Fruit fly (Drosophila melanogaster) whole organism, prepupa: Measurements from ENCODE around the gene ft.

Experiments
- CG10631 ChIP-seq: fragments of 200-800 bp; sonication (Bioruptor generic); optimal IDR thresholded peaks from 2 replicates; lab custom pipeline; 2016; ENCODE audit warnings: missing biosample characterization, missing genetic modification characterization
- CG10669 ChIP-seq: fragments of 200-800 bp; sonication (Bioruptor generic); optimal IDR thresholded peaks from 3 replicates; lab custom pipeline; 2018; ENCODE audit warnings: missing biosample characterization, mild to moderate bottlenecking, missing genetic modification characterization, moderate library complexity
- CG11762 ChIP-seq: fragments of 200-800 bp; sonication (Bioruptor generic); optimal IDR thresholded peaks from 3 replicates; lab custom pipeline; 2016; ENCODE audit warnings: missing biosample characterization, missing genetic modification characterization; ENCODE audit not compliant: insufficient read depth
- CG11902 ChIP-seq: fragments of 200-800 bp; sonication (Bioruptor generic); optimal IDR thresholded peaks from 3 replicates; lab custom pipeline; 2016; ENCODE audit warnings: missing biosample characterization, missing genetic modification characterization
- CG16779 ChIP-seq: fragments of 200-800 bp; sonication (Bioruptor generic); optimal IDR thresholded peaks from 3 replicates; lab custom pipeline; 2017; ENCODE audit warnings: missing biosample characterization, mild to moderate bottlenecking, missing genetic modification characterization
- CG3032 ChIP-seq: fragments of 200-800 bp; optimal IDR thresholded peaks from 2 replicates; lab custom pipeline; 2019; ENCODE audit warnings: missing biosample characterization, mild to moderate bottlenecking, missing genetic modification characterization, moderate library complexity
- CG31627 ChIP-seq: fragments of 200-800 bp; sonication (Bioruptor generic); optimal IDR thresholded peaks from 3 replicates; lab custom pipeline; 2016; ENCODE audit warnings: missing biosample characterization, missing genetic modification characterization
- CG32006 ChIP-seq: fragments of 200-800 bp; sonication (Bioruptor generic); optimal IDR thresholded peaks from 3 replicates; lab custom pipeline; 2017; ENCODE audit warnings: missing biosample characterization, mild to moderate bottlenecking, missing genetic modification characterization
- CG34406 ChIP-seq: fragments of 200-800 bp; sonication (Bioruptor generic); optimal IDR thresholded peaks from 3 replicates; lab custom pipeline; 2016; ENCODE audit warnings: missing biosample characterization, missing genetic modification characterization
- CG3919 ChIP-seq: fragments of 200-800 bp; sonication (Bioruptor generic); optimal IDR thresholded peaks from 3 replicates; lab custom pipeline; 2016; ENCODE audit warnings: missing biosample characterization, missing genetic modification characterization
- CG4318 ChIP-seq: fragments of 200-800 bp; sonication (Bioruptor generic); optimal IDR thresholded peaks from 3 replicates; lab custom pipeline; 2017; ENCODE audit warnings: missing biosample characterization, mild to moderate bottlenecking, missing genetic modification characterization
- CG6854 ChIP-seq: fragments of 200-800 bp; sonication (Bioruptor generic); optimal IDR thresholded peaks from 2 replicates; lab custom pipeline; 2017; ENCODE audit warnings: missing biosample characterization, mild to moderate bottlenecking, missing genetic modification characterization
- CG7368 ChIP-seq: fragments of 200-800 bp; sonication (Bioruptor generic); optimal IDR thresholded peaks from 3 replicates; lab custom pipeline; 2016; ENCODE audit warnings: missing biosample characterization, missing genetic modification characterization
- CG8119 ChIP-seq: fragments of 200-800 bp; sonication (Bioruptor generic); IDR thresholded peaks from 3 replicates; pipeline ENCODE4 v1.3.6; 2022; ENCODE audit warnings: missing biosample characterization, missing genetic modification characterization
- CG8319 ChIP-seq: fragments of 200-800 bp; sonication (Bioruptor generic); optimal IDR thresholded peaks from 3 replicates; lab custom pipeline; 2016; ENCODE audit warnings: missing biosample characterization, missing genetic modification characterization
- CG8632 ChIP-seq: fragments of 200-800 bp; sonication (Bioruptor generic); optimal IDR thresholded peaks from 3 replicates; lab custom pipeline; 2016; ENCODE audit warnings: missing biosample characterization, missing genetic modification characterization
- CG9139 ChIP-seq: fragments of 200-800 bp; sonication (Bioruptor generic); optimal IDR thresholded peaks from 3 replicates; lab custom pipeline; 2017; ENCODE audit warnings: missing biosample characterization, mild to moderate bottlenecking, missing genetic modification characterization
- Eip75B ChIP-seq: fragments of 200-800 bp; sonication (Bioruptor generic); optimal IDR thresholded peaks from 3 replicates; lab custom pipeline; 2016; ENCODE audit warnings: missing biosample characterization, missing genetic modification characterization
- Eip78C ChIP-seq: fragments of 200-800 bp; sonication (Bioruptor generic); peaks from one replicate; lab custom pipeline; 2016; ENCODE audit warnings: missing biosample characterization, missing genetic modification characterization
- Eip93F ChIP-seq: fragments of 200-800 bp; sonication (Bioruptor generic); optimal IDR thresholded peaks from 2 replicates; lab custom pipeline; 2016; ENCODE audit warnings: missing biosample characterization, mild to moderate bottlenecking, missing genetic modification characterization
- Ets21C ChIP-seq: fragments of 200-800 bp; sonication (Bioruptor generic); optimal IDR thresholded peaks from 3 replicates; lab custom pipeline; 2016; ENCODE audit warnings: missing biosample characterization, missing genetic modification characterization
- Ets96B ChIP-seq: fragments of 200-800 bp; optimal IDR thresholded peaks from 2 replicates; lab custom pipeline; 2019; ENCODE audit warnings: missing biosample characterization, mild to moderate bottlenecking, missing genetic modification characterization, moderate library complexity
- Gug ChIP-seq: fragments of 200-800 bp; sonication (Bioruptor generic); IDR thresholded peaks from 2 replicates; pipeline ENCODE4 v1.3.6; 2022; ENCODE audit warnings: missing biosample characterization, missing genetic modification characterization
- Hr38 ChIP-seq: sonication (Bioruptor generic); optimal IDR thresholded peaks from 2 replicates; lab custom pipeline; 2016; ENCODE audit warnings: missing biosample characterization, missing genetic modification characterization
- Hr39 ChIP-seq: fragments of 200-800 bp; sonication (Bioruptor generic); optimal IDR thresholded peaks from 2 replicates; lab custom pipeline; 2016; ENCODE audit warnings: missing biosample characterization, missing genetic modification characterization
- Hr4 ChIP-seq: fragments of 200-800 bp; sonication (Bioruptor generic); optimal IDR thresholded peaks from 3 replicates; lab custom pipeline; 2016; ENCODE audit warnings: missing biosample characterization, missing genetic modification characterization
- Lpt ChIP-seq: fragments of 200-800 bp; sonication (Bioruptor generic); optimal IDR thresholded peaks from 3 replicates; lab custom pipeline; 2016; ENCODE audit warnings: missing biosample characterization, missing genetic modification characterization
- Met ChIP-seq: fragments of 200-800 bp; sonication (Bioruptor generic); optimal IDR thresholded peaks from 3 replicates; lab custom pipeline; 2016; ENCODE audit warnings: missing biosample characterization, missing genetic modification characterization
- OdsH ChIP-seq: fragments of 200-800 bp; sonication (Bioruptor generic); optimal IDR thresholded peaks from 3 replicates; lab custom pipeline; 2016; ENCODE audit warnings: missing biosample characterization, missing genetic modification characterization
- Smox ChIP-seq: fragments of 200-800 bp; sonication (Bioruptor generic); optimal IDR thresholded peaks from 3 replicates; lab custom pipeline; 2016; ENCODE audit warnings: missing biosample characterization, missing genetic modification characterization
- Sox14 ChIP-seq: fragments of 200-800 bp; sonication (Bioruptor generic); optimal IDR thresholded peaks from 3 replicates; lab custom pipeline; 2016; ENCODE audit warnings: missing biosample characterization, missing genetic modification characterization
- Sox15 ChIP-seq: fragments of 200-800 bp; sonication (Bioruptor generic); optimal IDR thresholded peaks from 3 replicates; lab custom pipeline; 2016; ENCODE audit warnings: missing biosample characterization, missing genetic modification characterization
- acj6 ChIP-seq: fragments of 200-800 bp; sonication (Bioruptor generic); optimal IDR thresholded peaks from 3 replicates; lab custom pipeline; 2016; ENCODE audit warnings: missing biosample characterization, missing genetic modification characterization
- cyc ChIP-seq: fragments of 200-800 bp; sonication (Bioruptor generic); optimal IDR thresholded peaks from 3 replicates; lab custom pipeline; 2016; ENCODE audit warnings: missing biosample characterization, missing genetic modification characterization
- dac ChIP-seq: fragments of 200-800 bp; sonication (Bioruptor generic); optimal IDR thresholded peaks from 2 replicates; lab custom pipeline; 2017; ENCODE audit warnings: missing biosample characterization, mild to moderate bottlenecking, missing genetic modification characterization
- dsx ChIP-seq: fragments of 200-800 bp; optimal IDR thresholded peaks from 3 replicates; lab custom pipeline; 2019; ENCODE audit warnings: missing biosample characterization, mild to moderate bottlenecking, missing genetic modification characterization, moderate library complexity; ENCODE audit not compliant: poor library complexity, severe bottlenecking
- eg ChIP-seq: fragments of 200-800 bp; sonication (Bioruptor generic); IDR thresholded peaks from 3 replicates; pipeline ENCODE4 v1.3.6; 2022; ENCODE audit warnings: missing biosample characterization, missing genetic modification characterization
- esn ChIP-seq: fragments of 200-800 bp; sonication (Bioruptor generic); optimal IDR thresholded peaks from 2 replicates; lab custom pipeline; 2016; ENCODE audit warnings: missing biosample characterization, mild to moderate bottlenecking, missing genetic modification characterization, moderate library complexity
- fd59A ChIP-seq: fragments of 200-800 bp; sonication (Bioruptor generic); optimal IDR thresholded peaks from 2 replicates; lab custom pipeline; 2017; ENCODE audit warnings: missing biosample characterization, mild to moderate bottlenecking, missing genetic modification characterization, missing genetic modification reagents
- fkh ChIP-seq: fragments of 200-800 bp; sonication (Bioruptor generic); optimal IDR thresholded peaks from 3 replicates; lab custom pipeline; 2017; ENCODE audit warnings: missing biosample characterization, mild to moderate bottlenecking, missing genetic modification characterization, moderate library complexity
- lz ChIP-seq: fragments of 200-800 bp; sonication (Bioruptor generic); optimal IDR thresholded peaks from 3 replicates; lab custom pipeline; 2016; ENCODE audit warnings: missing biosample characterization, missing genetic modification characterization
- net ChIP-seq: fragments of 200-800 bp; sonication (Bioruptor generic); optimal IDR thresholded peaks from 3 replicates; lab custom pipeline; 2016; ENCODE audit warnings: missing biosample characterization, missing genetic modification characterization
- salr ChIP-seq, 2 experiments: fragments of 200-800 bp; sonication (Bioruptor generic); optimal IDR thresholded peaks; 3 replicates each; lab custom pipeline; 2016 to 2018; ENCODE audit warnings: missing biosample characterization in 2 of 2, missing genetic modification characterization in 2 of 2, mild to moderate bottlenecking in 1 of 2
- spab ChIP-seq: fragments of 200-800 bp; sonication (Bioruptor generic); optimal IDR thresholded peaks from 2 replicates; lab custom pipeline; 2017; ENCODE audit warnings: missing biosample characterization, mild to moderate bottlenecking, missing genetic modification characterization, missing genetic modification reagents
- ss ChIP-seq, 2 experiments: fragments of 200-800 bp; sonication (Bioruptor generic); optimal IDR thresholded peaks; 2 replicates in 1 of 2; 3 replicates in 1 of 2; lab custom pipeline; 2017 to 2018; ENCODE audit warnings: mild to moderate bottlenecking in 2 of 2, missing biosample characterization in 2 of 2, missing genetic modification characterization in 2 of 2, moderate library complexity in 1 of 2
- svp ChIP-seq: fragments of 200-800 bp; sonication (Bioruptor generic); peaks from one replicate; lab custom pipeline; 2016; ENCODE audit warnings: missing biosample characterization, missing genetic modification characterization
- topi ChIP-seq: fragments of 200-800 bp; sonication (Bioruptor generic); optimal IDR thresholded peaks from 3 replicates; lab custom pipeline; 2016; ENCODE audit warnings: missing biosample characterization, missing genetic modification characterization
- vri ChIP-seq: fragments of 200-800 bp; sonication (Bioruptor generic); optimal IDR thresholded peaks from 3 replicates; lab custom pipeline; 2016; ENCODE audit warnings: missing biosample characterization, mild to moderate bottlenecking, missing genetic modification characterization

The ft gene

dm6 chr2L:4221354-4222001 lies at the start of gene ft:
Gene ft, minus strand, starts transcription at chr2L:4221796.
- TF ChIP-seq Ets21C (GFP tag; lab: Kevin White, UChicago) (no peak), Smox (GFP tag; lab: Kevin White, UChicago) (peak; percentile 7), Lpt (no peak), Met (GFP tag; lab: Kevin White, UChicago) (no peak), CG8319 (GFP tag; lab: Kevin White, UChicago) (no peak), Hr4 (GFP tag; lab: Kevin White, UChicago) (no peak), CG9139 (GFP tag; lab: Kevin White, UChicago) (no peak), Eip93F (GFP tag; lab: Kevin White, UChicago) (no peak), Hr39 (GFP tag; lab: Kevin White, UChicago) (no peak), Eip78C (GFP tag; lab: Kevin White, UChicago) (peak; percentile 25), Eip75B (no peak), CG3919 (GFP tag; lab: Kevin White, UChicago) (peak; percentile 23), Sox14 (no peak), CG32006 (no peak), Ets96B (tag; lab: Kevin White, UChicago) (no peak), CG3032 (tag; lab: Kevin White, UChicago) (no peak), cyc (GFP tag; lab: Kevin White, UChicago) (no peak), CG8632 (GFP tag; lab: Kevin White, UChicago) (no peak), topi (no peak), CG6854 (GFP tag; lab: Kevin White, UChicago) (no peak), lz (no peak), OdsH (GFP tag; lab: Kevin White, UChicago) (no peak), net (GFP tag; lab: Kevin White, UChicago) (no peak), esn (GFP tag; lab: Kevin White, UChicago) (no peak), CG4318 (GFP tag; lab: Kevin White, UChicago) (no peak), CG34406 (GFP tag; lab: Kevin White, UChicago) (no peak), CG16779 (tag; lab: Kevin White, UChicago) (no peak), CG10669 (GFP tag; lab: Kevin White, UChicago) (no peak), CG31627 (GFP tag; lab: Kevin White, UChicago) (no peak), CG10631 (GFP tag; lab: Kevin White, UChicago) (no peak), CG11762 (GFP tag; lab: Kevin White, UChicago) (no peak), dac (GFP tag; lab: Kevin White, UChicago) (no peak), fd59A (GFP tag; lab: Kevin White, UChicago) (no peak), spab (GFP tag; lab: Kevin White, UChicago) (no peak), svp (GFP tag; lab: Kevin White, UChicago) (no peak), CG7368 (GFP tag; lab: Kevin White, UChicago) (no peak), vri (no peak), Sox15 (GFP tag; lab: Kevin White, UChicago) (no peak), CG11902 (no peak), fkh (no peak), eg (GFP tag; lab: Robert Waterston, UW) (no peak; the same call in 2 of the 3 replicates), acj6 (GFP tag; lab: Kevin White, UChicago) (no peak), ss (GFP tag; optimal IDR thresholded peaks at IDR 0.05; lab: Kevin White, UChicago) (peak in 1 of 2 experiments; percentile 12), Gug (GFP tag; lab: Robert Waterston, UW) (0 out of 2 replicates have a peak, but pooled peaks have one; percentile 14), CG8119 (GFP tag; lab: Robert Waterston, UW) (peak; percentile 32; the same call in 1 of the 3 replicates), salr (GFP tag; optimal IDR thresholded peaks at IDR 0.05; lab: Kevin White, UChicago) (no peak), Hr38 (no peak), dsx (GFP tag; lab: Kevin White, UChicago) (no peak)
